Fruit fly (Drosophila melanogaster): ENCODE measurements around the gene CG15628.
A peak's percentile ranks its signal among the peaks of the same experiment; 100 is the strongest.

The CG15628 gene

dm6 chr2L:4810697-4811490 is 10.7 kb upstream of the CG15628 start (continued):
- TF ChIP-seq Eip74EF (GFP tag; optimal IDR thresholded peaks at IDR 0.05) (peak in 1 of 2 experiments; percentile 59), CG1024 (GFP tag; IDR thresholded peaks at IDR 0.05) (no peak), CG4854 (GFP tag; optimal IDR thresholded peaks at IDR 0.05) (peak; percentile 10), CG10267 (tag; optimal IDR thresholded peaks at IDR 0.05) (peak; percentile 52), CG4617 (GFP tag; optimal IDR thresholded peaks at IDR 0.05; ENCODE audit: borderline replicate concordance) (no peak), CG2202 (tag; optimal IDR thresholded peaks at IDR 0.05) (peak; percentile 32), HmgD (GFP tag; optimal IDR thresholded peaks at IDR 0.05) (no peak), CG4328 (GFP tag; optimal IDR thresholded peaks at IDR 0.05) (peak; percentile 64), Asciz (GFP tag; optimal IDR thresholded peaks at IDR 0.05) (peak; percentile 64), sima (GFP tag; optimal IDR thresholded peaks at IDR 0.05) (no peak), nom (GFP tag; optimal IDR thresholded peaks at IDR 0.05) (peak; percentile 8), cad (GFP tag; optimal IDR thresholded peaks at IDR 0.05) (no peak), toy (GFP tag; IDR thresholded peaks at IDR 0.05) (no peak), CG8765 (GFP tag; IDR thresholded peaks at IDR 0.05) (no peak), CG6654 (GFP tag; optimal IDR thresholded peaks at IDR 0.05) (peak; percentile 15), CTCF (GFP tag; optimal IDR thresholded peaks at IDR 0.05) (no peak), ro (GFP tag; IDR thresholded peaks at IDR 0.05) (no peak), nau (GFP tag; optimal IDR thresholded peaks at IDR 0.05) (no peak), emc (GFP tag; optimal IDR thresholded peaks at IDR 0.05) (no peak), CG31365 (tag; optimal IDR thresholded peaks at IDR 0.05) (no peak), ewg (GFP tag; optimal IDR thresholded peaks at IDR 0.05) (peak; percentile 27), Dip3 (GFP tag; optimal IDR thresholded peaks at IDR 0.05) (peak; percentile 19), sens-2 (GFP tag; IDR thresholded peaks at IDR 0.05) (no peak), CG4424 (GFP tag; optimal IDR thresholded peaks at IDR 0.05) (peak; percentile 58), fd102C (GFP tag; optimal IDR thresholded peaks at IDR 0.05) (no peak), Nf-YA (GFP tag; IDR thresholded peaks at IDR 0.05) (no peak), Gsc (GFP tag; IDR thresholded peaks at IDR 0.05) (no peak), CG4707 (GFP tag; optimal IDR thresholded peaks at IDR 0.05) (no peak), Hr39 (optimal IDR thresholded peaks at IDR 0.05) (no peak), E2f1 (GFP tag; IDR thresholded peaks at IDR 0.05) (no peak), CG6689 (GFP tag; IDR thresholded peaks at IDR 0.05) (no peak; the same call in 1 of the 2 replicates), hkb (optimal IDR thresholded peaks at IDR 0.05) (no peak), hkb (GFP tag; IDR thresholded peaks at IDR 0.05) (peak; percentile 46), CG15479 (GFP tag; optimal IDR thresholded peaks at IDR 0.05) (no peak), grn (GFP tag; optimal IDR thresholded peaks at IDR 0.05) (peak; percentile 60), CG30403 (GFP tag; optimal IDR thresholded peaks at IDR 0.05) (peak; percentile 89), D (optimal IDR thresholded peaks at IDR 0.05) (no peak), D (GFP tag; optimal IDR thresholded peaks at IDR 0.05) (peak; percentile 59), knrl (GFP tag; IDR thresholded peaks at IDR 0.05; ENCODE audit: partially characterized antibody) (no peak), sisA (GFP tag; IDR thresholded peaks at IDR 0.05) (peak; percentile 52), CG2678 (tag; optimal IDR thresholded peaks at IDR 0.05) (peak; percentile 85), bowl (GFP tag; IDR thresholded peaks at IDR 0.05) (no peak), dimm (GFP tag; IDR thresholded peaks at IDR 0.05) (no peak), CG11456 (GFP tag; IDR thresholded peaks at IDR 0.05) (0 out of 3 replicates have a peak, but pooled peaks have one; percentile 58), CG13424 (tag; optimal IDR thresholded peaks at IDR 0.05) (peak; percentile 84), pzg (GFP tag; optimal IDR thresholded peaks at IDR 0.05) (no peak), kah (GFP tag; optimal IDR thresholded peaks at IDR 0.05) (no peak), H15 (GFP tag; IDR thresholded peaks at IDR 0.05) (no peak), HmgZ (tag; optimal IDR thresholded peaks at IDR 0.05) (no peak), CG8359 (GFP tag; optimal IDR thresholded peaks at IDR 0.05; ENCODE audit: borderline replicate concordance) (peak; percentile 1), CG11504 (tag; optimal IDR thresholded peaks at IDR 0.05) (peak; percentile 82)
